Fruit fly (Drosophila melanogaster) whole organism, embryonic: ENCODE measurements around the gene CG42299.

Source experiments
- Asciz ChIP-seq: fragments of 200-800 bp; sonication (Bioruptor generic); optimal IDR thresholded peaks from 2 replicates; lab custom pipeline; 2017; ENCODE audit warnings: missing biosample characterization, mild to moderate bottlenecking, missing genetic modification characterization, missing genetic modification reagents
- Bdp1 ChIP-seq: fragments of 200-800 bp; sonication (Bioruptor generic); optimal IDR thresholded peaks from 3 replicates; lab custom pipeline; 2016; ENCODE audit warnings: missing biosample characterization, missing genetic modification characterization
- CG10274 ChIP-seq: fragments of 200-800 bp; sonication (Bioruptor generic); optimal IDR thresholded peaks from 3 replicates; lab custom pipeline; 2017; ENCODE audit warnings: missing biosample characterization, mild to moderate bottlenecking, missing genetic modification characterization
- CG11085 ChIP-seq: fragments of 200-800 bp; sonication (Bioruptor generic); IDR thresholded peaks from 2 replicates; pipeline ENCODE4 v1.3.6; 2022; ENCODE audit warnings: missing biosample characterization, missing genetic modification characterization
- CG11504 ChIP-seq: fragments of 200-800 bp; sonication (Bioruptor generic); optimal IDR thresholded peaks from 3 replicates; lab custom pipeline; 2019; ENCODE audit warnings: missing biosample characterization, mild to moderate bottlenecking, missing genetic modification characterization, moderate library complexity
- CG11696 ChIP-seq: fragments of 200-800 bp; sonication (Bioruptor generic); IDR thresholded peaks from 2 replicates; pipeline ENCODE4 v1.3.6; 2022; ENCODE audit warnings: missing biosample characterization, missing genetic modification characterization
- CG12744 ChIP-seq: fragments of 200-800 bp; sonication (Bioruptor generic); optimal IDR thresholded peaks from 2 replicates; lab custom pipeline; 2016; ENCODE audit warnings: missing biosample characterization, missing genetic modification characterization
- CG14014 ChIP-seq: fragments of 200-800 bp; sonication (Bioruptor generic); IDR thresholded peaks from 2 replicates; pipeline ENCODE4 v1.3.6; 2022; ENCODE audit warnings: missing biosample characterization, missing genetic modification characterization
- CG15514 ChIP-seq: fragments of 200-800 bp; sonication (Bioruptor generic); optimal IDR thresholded peaks from 3 replicates; lab custom pipeline; 2017; ENCODE audit warnings: missing biosample characterization, missing genetic modification characterization, mild to moderate bottlenecking, moderate library complexity, missing genetic modification reagents
- CG17359 ChIP-seq: fragments of 200-800 bp; sonication (Bioruptor generic); optimal IDR thresholded peaks from 3 replicates; lab custom pipeline; 2018; ENCODE audit warnings: missing biosample characterization, mild to moderate bottlenecking, missing genetic modification characterization, moderate library complexity
- CG18476 ChIP-seq: fragments of 200-800 bp; sonication (Bioruptor generic); optimal IDR thresholded peaks from 2 replicates; lab custom pipeline; 2016; ENCODE audit warnings: missing biosample characterization, mild to moderate bottlenecking, missing genetic modification characterization
- CG30020 ChIP-seq: fragments of 200-800 bp; optimal IDR thresholded peaks from 2 replicates; lab custom pipeline; 2019; ENCODE audit warnings: missing biosample characterization, mild to moderate bottlenecking, missing genetic modification characterization, moderate library complexity
- CG34376 ChIP-seq: fragments of 200-800 bp; sonication (Bioruptor generic); optimal IDR thresholded peaks from 2 replicates; lab custom pipeline; 2018; ENCODE audit warnings: missing biosample characterization, mild to moderate bottlenecking, missing genetic modification characterization
- CG6683 ChIP-seq: fragments of 200-800 bp; sonication (Bioruptor generic); optimal IDR thresholded peaks from 2 replicates; lab custom pipeline; 2017; ENCODE audit warnings: missing biosample characterization, mild to moderate bottlenecking, missing genetic modification characterization, missing genetic modification reagents
- CG7745 ChIP-seq: fragments of 200-800 bp; sonication (Bioruptor generic); optimal IDR thresholded peaks from 2 replicates; lab custom pipeline; 2018; ENCODE audit warnings: missing biosample characterization, mild to moderate bottlenecking, missing genetic modification characterization, moderate library complexity
- CG7786 ChIP-seq: fragments of 200-800 bp; sonication (Bioruptor generic); optimal IDR thresholded peaks from 2 replicates; lab custom pipeline; 2016; ENCODE audit warnings: missing biosample characterization, missing genetic modification characterization
- CG8765 ChIP-seq: fragments of 200-800 bp; sonication (Bioruptor generic); IDR thresholded peaks from 2 replicates; pipeline ENCODE4 v1.3.6; 2022; ENCODE audit warnings: missing biosample characterization, missing genetic modification characterization
- CG9437 ChIP-seq: fragments of 200-800 bp; sonication (Bioruptor generic); optimal IDR thresholded peaks from 2 replicates; lab custom pipeline; 2018; ENCODE audit warnings: missing biosample characterization, mild to moderate bottlenecking, missing genetic modification characterization
- CkIIα-i1 ChIP-seq: fragments of 200-800 bp; sonication (Bioruptor generic); IDR thresholded peaks from 2 replicates; pipeline ENCODE4 v1.3.6; 2022; ENCODE audit warnings: missing biosample characterization, missing genetic modification characterization
- Dad ChIP-seq: fragments of 200-800 bp; sonication (Bioruptor generic); optimal IDR thresholded peaks from 3 replicates; lab custom pipeline; 2016; ENCODE audit warnings: missing biosample characterization, missing genetic modification characterization
- Doc2 ChIP-seq: fragments of 200-800 bp; sonication (Bioruptor generic); IDR thresholded peaks from 2 replicates; pipeline ENCODE4 v1.3.6; 2022; ENCODE audit warnings: missing biosample characterization, missing genetic modification characterization
- E2f1 ChIP-seq: fragments of 200-800 bp; sonication (Bioruptor generic); IDR thresholded peaks from 2 replicates; pipeline ENCODE4 v1.3.6; 2022; ENCODE audit warnings: missing biosample characterization, missing genetic modification characterization
- Ets65A ChIP-seq: fragments of 200-800 bp; sonication (Bioruptor generic); peaks from one replicate; lab custom pipeline; 2016; ENCODE audit warnings: missing biosample characterization, missing genetic modification characterization
- Hey ChIP-seq: fragments of 200-800 bp; sonication (Bioruptor generic); optimal IDR thresholded peaks from 3 replicates; lab custom pipeline; 2018; ENCODE audit warnings: missing biosample characterization, mild to moderate bottlenecking, missing genetic modification characterization
- Hsf ChIP-seq: fragments of 200-800 bp; sonication (Bioruptor generic); optimal IDR thresholded peaks from 3 replicates; lab custom pipeline; 2016; ENCODE audit warnings: missing biosample characterization, missing genetic modification characterization
- Meics ChIP-seq: fragments of 200-800 bp; sonication (Bioruptor generic); optimal IDR thresholded peaks from 2 replicates; lab custom pipeline; 2017; ENCODE audit warnings: missing biosample characterization, mild to moderate bottlenecking, missing genetic modification characterization
- Mrtf ChIP-seq: fragments of 200-800 bp; sonication (Bioruptor generic); IDR thresholded peaks from 3 replicates; pipeline ENCODE4 v1.3.6; 2022; ENCODE audit warnings: missing biosample characterization, missing genetic modification characterization
- NC2α ChIP-seq: fragments of 200-800 bp; sonication (Bioruptor generic); optimal IDR thresholded peaks from 2 replicates; lab custom pipeline; 2016; ENCODE audit warnings: missing biosample characterization, missing genetic modification characterization
- NFAT ChIP-seq: fragments of 200-800 bp; sonication (Bioruptor generic); IDR thresholded peaks from 2 replicates; pipeline ENCODE4 v1.3.6; 2022; ENCODE audit warnings: missing biosample characterization, missing genetic modification characterization
- NK7.1 ChIP-seq: fragments of 200-800 bp; sonication (Bioruptor generic); optimal IDR thresholded peaks from 3 replicates; lab custom pipeline; 2016; ENCODE audit warnings: missing biosample characterization, missing genetic modification characterization
- Neu2 ChIP-seq: fragments of 200-800 bp; sonication (Bioruptor generic); optimal IDR thresholded peaks from 3 replicates; lab custom pipeline; 2016; ENCODE audit warnings: missing biosample characterization, missing genetic modification characterization, borderline replicate concordance
- Side ChIP-seq: fragments of 200-800 bp; sonication (Bioruptor generic); optimal IDR thresholded peaks from 2 replicates; lab custom pipeline; 2016; ENCODE audit warnings: missing biosample characterization, missing genetic modification characterization
- Ssrp ChIP-seq: fragments of 200-800 bp; sonication (Bioruptor generic); optimal IDR thresholded peaks from 2 replicates; lab custom pipeline; 2018; ENCODE audit warnings: missing biosample characterization, mild to moderate bottlenecking, missing genetic modification characterization, moderate library complexity
- YL-1 ChIP-seq: fragments of 200-800 bp; sonication (Bioruptor generic); optimal IDR thresholded peaks from 3 replicates; lab custom pipeline; 2017; ENCODE audit warnings: missing biosample characterization, mild to moderate bottlenecking, missing genetic modification characterization
- az2 ChIP-seq: fragments of 200-800 bp; sonication (Bioruptor generic); optimal IDR thresholded peaks from 3 replicates; lab custom pipeline; 2016; ENCODE audit warnings: missing biosample characterization, missing genetic modification characterization
- bcd ChIP-seq: fragments of 200-800 bp; sonication (Bioruptor generic); optimal IDR thresholded peaks from 2 replicates; lab custom pipeline; 2017; ENCODE audit warnings: missing biosample characterization, mild to moderate bottlenecking, missing genetic modification characterization
- caup ChIP-seq: fragments of 200-800 bp; sonication (Bioruptor generic); optimal IDR thresholded peaks from 3 replicates; lab custom pipeline; 2017; ENCODE audit warnings: missing biosample characterization, mild to moderate bottlenecking, missing genetic modification characterization, moderate library complexity; ENCODE audit not compliant: severe bottlenecking
- chif ChIP-seq, 2 experiments: fragments of 200-800 bp; sonication (Bioruptor generic); optimal IDR thresholded peaks; 3 replicates each; lab custom pipeline; 2016; ENCODE audit warnings: missing biosample characterization in 2 of 2, missing genetic modification characterization in 2 of 2
- corto ChIP-seq: fragments of 200-800 bp; sonication (Bioruptor generic); optimal IDR thresholded peaks from 2 replicates; lab custom pipeline; 2016; ENCODE audit warnings: missing biosample characterization, mild to moderate bottlenecking, missing genetic modification characterization, moderate library complexity
- dysf ChIP-seq: fragments of 200-800 bp; sonication (Bioruptor generic); IDR thresholded peaks from 3 replicates; pipeline ENCODE4 v1.3.6; 2022; ENCODE audit warnings: missing biosample characterization, missing genetic modification characterization
- esg ChIP-seq: fragments of 200-800 bp; sonication (Bioruptor generic); conservative IDR thresholded peaks from 2 replicates; pipeline ENCODE4 v1.3.6; 2022; ENCODE audit warnings: missing biosample characterization, missing genetic modification characterization
- ewg ChIP-seq: fragments of 200-800 bp; sonication (Bioruptor generic); optimal IDR thresholded peaks from 3 replicates; lab custom pipeline; 2017; ENCODE audit warnings: mild to moderate bottlenecking, missing biosample characterization, missing genetic modification reagents, missing genetic modification characterization
- nerfin-1 ChIP-seq: fragments of 200-800 bp; sonication (Bioruptor generic); optimal IDR thresholded peaks from 3 replicates; lab custom pipeline; 2019; ENCODE audit warnings: missing biosample characterization, mild to moderate bottlenecking, missing genetic modification characterization, moderate library complexity
- nerfin-2 ChIP-seq: fragments of 200-800 bp; sonication (Bioruptor generic); IDR thresholded peaks from 2 replicates; pipeline ENCODE4 v1.3.6; 2022; ENCODE audit warnings: missing biosample characterization, missing genetic modification characterization; ENCODE audit not compliant: partially characterized antibody
- onecut ChIP-seq: fragments of 200-800 bp; sonication (Bioruptor generic); IDR thresholded peaks from 2 replicates; pipeline ENCODE4 v1.3.6; 2022; ENCODE audit warnings: missing biosample characterization, missing genetic modification characterization
- pita ChIP-seq: fragments of 200-800 bp; sonication (Bioruptor generic); optimal IDR thresholded peaks from 2 replicates; lab custom pipeline; 2017; ENCODE audit warnings: missing biosample characterization, mild to moderate bottlenecking, missing genetic modification characterization
- pros ChIP-seq: fragments of 200-800 bp; sonication (Bioruptor generic); optimal IDR thresholded peaks from 3 replicates; lab custom pipeline; 2019; ENCODE audit warnings: missing biosample characterization, mild to moderate bottlenecking, missing genetic modification characterization, moderate library complexity
- sd ChIP-seq: fragments of 200-800 bp; sonication (Bioruptor generic); optimal IDR thresholded peaks from 3 replicates; lab custom pipeline; 2018; ENCODE audit warnings: missing biosample characterization, mild to moderate bottlenecking, missing genetic modification characterization, moderate library complexity
- so ChIP-seq: fragments of 200-800 bp; sonication (Bioruptor generic); IDR thresholded peaks from 3 replicates; pipeline ENCODE4 v1.3.6; 2022; ENCODE audit warnings: missing biosample characterization, missing genetic modification characterization
- tio ChIP-seq: fragments of 200-800 bp; sonication (Bioruptor generic); optimal IDR thresholded peaks from 2 replicates; lab custom pipeline; 2017; ENCODE audit warnings: missing biosample characterization, missing genetic modification characterization, inconsistent platforms
- wdn ChIP-seq: fragments of 200-800 bp; sonication (Bioruptor generic); IDR thresholded peaks from 2 replicates; pipeline ENCODE4 v1.3.6; 2022; ENCODE audit warnings: missing biosample characterization, missing genetic modification characterization

CG42299 gene

DNA sequence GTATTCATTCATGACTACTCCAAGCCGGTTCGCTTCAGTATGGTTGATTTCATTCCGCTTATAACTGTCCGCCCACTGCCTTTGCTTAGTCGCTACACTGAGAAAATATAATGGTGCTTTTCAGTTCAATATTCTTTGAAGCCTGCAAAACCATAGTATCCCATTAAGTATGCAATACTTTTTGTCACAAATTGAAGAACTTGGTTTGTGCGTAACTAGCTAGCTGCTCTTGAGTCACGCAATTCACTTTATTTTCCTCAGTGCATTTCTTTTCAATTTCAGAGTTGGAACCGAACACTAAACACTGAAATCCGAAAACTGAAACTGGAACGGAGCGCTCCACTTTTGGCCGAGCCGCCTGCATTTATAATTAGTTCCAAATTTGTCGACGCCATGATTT, 24.2 kb upstream of the CG42299 start (continued):
- no peak for TF ChIP-seq CG6683 (GFP tag; lab: Kevin White, UChicago)
- peak; percentile 29 for TF ChIP-seq Side (GFP tag; lab: Kevin White, UChicago)
- TF ChIP-seq CG30020 (tag; lab: Kevin White, UChicago), result no peak
- TF ChIP-seq Hey (tag; lab: Kevin White, UChicago), result no peak
- peak; percentile 57 for TF ChIP-seq CG14014 (GFP tag; lab: Robert Waterston, UW)
- TF ChIP-seq onecut (GFP tag; lab: Robert Waterston, UW), result peak; percentile 54
- peak; percentile 72 for TF ChIP-seq CG17359 (tag; lab: Kevin White, UChicago)
- TF ChIP-seq nerfin-2 (GFP tag; lab: Robert Waterston, UW), result no peak
- TF ChIP-seq CG12744 (GFP tag; lab: Kevin White, UChicago), result peak; percentile 7
- TF ChIP-seq chif (GFP tag; optimal IDR thresholded peaks at IDR 0.05; lab: Kevin White, UChicago), result peak; percentile 12 to 40
- TF ChIP-seq pita (GFP tag; lab: Kevin White, UChicago), result no peak
- TF ChIP-seq CG7786 (GFP tag; lab: Kevin White, UChicago), result peak; percentile 49
- TF ChIP-seq YL-1, result no peak
- TF ChIP-seq bcd (GFP tag; lab: Kevin White, UChicago), result peak; percentile 47
- TF ChIP-seq wdn (GFP tag; lab: Robert Waterston, UW), result peak; percentile 35; the same call in 1 of the 2 replicates
- TF ChIP-seq corto (GFP tag; lab: Kevin White, UChicago), result no peak
- TF ChIP-seq NC2α (GFP tag; lab: Kevin White, UChicago), result no peak
- no peak for TF ChIP-seq Neu2 (GFP tag; lab: Kevin White, UChicago)
- TF ChIP-seq Ssrp (tag; lab: Kevin White, UChicago), result peak; percentile 27
- no peak for TF ChIP-seq so
- TF ChIP-seq caup, result peak; percentile 36
- no peak for TF ChIP-seq CkIIα-i1 (GFP tag; lab: Robert Waterston, UW)
- TF ChIP-seq ewg (GFP tag; lab: Kevin White, UChicago), result peak; percentile 19
- peak; percentile 52 for TF ChIP-seq NK7.1 (GFP tag; lab: Kevin White, UChicago)
- TF ChIP-seq Bdp1 (GFP tag; lab: Kevin White, UChicago), result no peak
- TF ChIP-seq Meics (GFP tag; lab: Kevin White, UChicago), result peak; percentile 55
- TF ChIP-seq CG15514 (GFP tag; lab: Kevin White, UChicago), result peak; percentile 30
- peak; percentile 54 for TF ChIP-seq az2 (GFP tag; lab: Kevin White, UChicago)
- no peak for TF ChIP-seq CG18476 (GFP tag; lab: Kevin White, UChicago)
- TF ChIP-seq CG10274, result no peak
- peak; percentile 95 for TF ChIP-seq Ets65A (GFP tag; lab: Kevin White, UChicago)
- no peak for TF ChIP-seq CG11696 (GFP tag; lab: Robert Waterston, UW)
- peak; percentile 84 for TF ChIP-seq CG11504 (tag; lab: Kevin White, UChicago)
- peak; percentile 27 for TF ChIP-seq nerfin-1
- no peak for TF ChIP-seq sd (tag; lab: Kevin White, UChicago)
- peak; percentile 58; the same call in 1 of the 2 replicates for TF ChIP-seq NFAT (GFP tag; lab: Robert Waterston, UW)
- TF ChIP-seq Hsf (GFP tag; lab: Kevin White, UChicago), result peak; percentile 62

DNA sequence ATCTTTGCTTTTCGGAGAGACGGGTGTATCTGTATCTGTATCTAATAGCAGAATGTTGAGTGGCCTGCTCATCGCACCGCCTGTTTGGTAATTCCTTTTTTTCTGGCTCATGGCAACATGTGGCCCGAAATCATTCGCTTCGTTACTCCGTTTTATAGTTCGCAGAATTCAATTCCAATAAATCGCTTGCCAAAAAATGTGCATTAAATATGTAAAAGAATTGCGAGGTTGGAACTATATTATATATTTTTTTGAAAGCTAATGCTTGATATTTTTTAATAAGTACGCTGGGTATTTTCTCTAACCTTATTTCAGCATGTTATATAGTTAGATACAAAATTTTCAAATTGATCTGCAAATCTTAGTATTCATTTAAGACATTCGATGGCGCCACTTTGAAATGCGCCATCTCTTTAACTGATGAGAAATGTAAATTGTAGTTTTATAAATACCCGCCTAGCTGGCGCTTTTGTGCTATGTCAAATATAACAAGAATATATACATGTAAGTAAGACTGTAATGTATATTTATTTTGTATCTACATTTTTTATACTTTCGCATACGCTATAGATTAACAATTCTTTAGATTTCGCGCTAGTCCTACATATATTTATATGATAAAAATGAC, 18.9 kb upstream of the CG42299 start:
- TF ChIP-seq CG7745 (tag; lab: Kevin White, UChicago) (no peak), CG34376 (GFP tag; lab: Kevin White, UChicago) (no peak), dysf (GFP tag; lab: Robert Waterston, UW) (peak; percentile 55; the same call in 1 of the 3 replicates), pros (GFP tag; lab: Kevin White, UChicago) (no peak), Doc2 (GFP tag; lab: Robert Waterston, UW) (no peak), tio (GFP tag; lab: Kevin White, UChicago) (no peak), Mrtf (peak; percentile 73), Side (GFP tag; lab: Kevin White, UChicago) (no peak), E2f1 (GFP tag; lab: Robert Waterston, UW) (peak; percentile 65), Dad (no peak), CG11085 (GFP tag; lab: Robert Waterston, UW) (peak; percentile 61; the same call in 1 of the 2 replicates), CG9437 (GFP tag; lab: Kevin White, UChicago) (no peak), CG8765 (GFP tag; lab: Robert Waterston, UW) (no peak; the same call in 1 of the 2 replicates), esg (GFP tag; lab: Robert Waterston, UW) (no peak), Asciz (GFP tag; lab: Kevin White, UChicago) (no peak)
